Worm (Caenorhabditis elegans): ENCODE measurements around the gene ift-43.
A peak's percentile ranks its signal among the peaks of the same experiment; 100 is the strongest.

ift-43 gene

DNA sequence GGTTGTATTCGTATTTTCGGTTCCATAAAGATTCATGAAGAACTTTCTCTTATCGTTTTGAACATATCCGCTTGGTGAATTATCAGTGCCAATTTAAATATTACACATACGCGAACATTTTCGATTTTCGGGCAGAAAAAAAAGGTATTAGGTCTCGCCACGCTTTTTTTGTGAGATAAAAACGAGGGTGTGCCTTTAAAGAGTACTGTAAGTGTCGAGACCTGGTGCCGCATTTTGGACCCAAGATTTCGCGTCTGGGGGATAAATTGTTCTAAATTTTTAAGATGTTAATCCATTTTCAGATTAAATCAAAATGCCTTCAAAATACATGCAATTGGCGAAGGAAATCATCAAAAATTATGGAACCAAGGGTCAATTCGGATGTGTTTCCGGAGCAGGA, 33.3 kb upstream of the ift-43 start, which contains the start of gene C25H3.3:
C25H3.3 (plus strand) TSS at position 301 of the 400 bp plus-strand sequence.
- TF ChIP-seq ama-1 (optimal IDR thresholded peaks at IDR 0.05): no peak
- no peak for TF ChIP-seq nhr-43 (tag; optimal IDR thresholded peaks at IDR 0.05; ENCODE audit: poor library complexity, severe bottlenecking)
- no peak for TF ChIP-seq egl-5 (tag; optimal IDR thresholded peaks at IDR 0.05)
- no peak for TF ChIP-seq ceh-82 (tag; optimal IDR thresholded peaks at IDR 0.05)
- TF ChIP-seq mdl-1 (tag; optimal IDR thresholded peaks at IDR 0.05): no peak
- no peak for TF ChIP-seq nhr-67 (tag; optimal IDR thresholded peaks at IDR 0.05)
- TF ChIP-seq ztf-4 (tag; optimal IDR thresholded peaks at IDR 0.05): no peak
- TF ChIP-seq ceh-16 (tag; optimal IDR thresholded peaks at IDR 0.05): no peak

DNA sequence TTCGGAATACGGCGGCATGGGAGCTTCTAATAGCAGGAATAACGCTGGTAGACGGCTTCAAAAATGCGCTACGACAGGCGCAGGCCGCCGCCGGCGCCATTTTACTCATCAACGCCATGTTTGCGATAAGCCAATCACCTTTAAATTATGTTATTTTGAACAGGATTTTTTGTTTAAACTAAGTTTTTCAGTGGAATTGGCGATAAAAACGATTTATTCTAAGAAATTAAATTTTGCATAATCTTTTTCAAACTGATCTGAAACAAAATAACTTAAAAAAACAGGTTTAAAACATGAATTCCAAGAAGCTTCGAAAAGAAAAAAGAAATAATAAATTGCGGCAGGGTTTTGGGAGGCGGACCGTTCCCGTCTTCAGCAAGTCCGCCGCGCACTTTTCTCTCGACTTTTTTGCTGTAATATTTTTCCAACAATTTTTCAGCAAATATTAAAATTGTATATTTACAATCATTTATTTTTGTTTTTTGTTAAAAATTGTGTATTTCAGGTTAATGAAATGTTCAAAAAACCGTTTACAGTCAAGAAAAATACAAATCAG, 30.7 kb upstream of the ift-43 start, which contains the start of the genes ndub-5 and eif-2D:
ndub-5 (minus strand) TSS at position 138 of the 556 bp plus-strand sequence.
eif-2D (plus strand) TSS at position 506 of the 556 bp plus-strand sequence.
- peak; percentile 18 for TF ChIP-seq snpc-4 (tag; optimal IDR thresholded peaks at IDR 0.05)
- TF ChIP-seq ama-1 (optimal IDR thresholded peaks at IDR 0.05): no peak
- no peak for TF ChIP-seq zag-1 (tag; optimal IDR thresholded peaks at IDR 0.05)
- peak; percentile 26 for TF ChIP-seq pha-4 (tag; optimal IDR thresholded peaks at IDR 0.05)
- TF ChIP-seq elt-2 (tag; optimal IDR thresholded peaks at IDR 0.05): peak; percentile 15
- TF ChIP-seq nfya-1 (tag; optimal IDR thresholded peaks at IDR 0.05; ENCODE audit: insufficient read depth): peak; percentile 42
- peak; percentile 6 for TF ChIP-seq hmg-11 (tag; optimal IDR thresholded peaks at IDR 0.05)
- no peak for TF ChIP-seq lsy-12 (tag; optimal IDR thresholded peaks at IDR 0.05)
- TF ChIP-seq nhr-11 (tag; optimal IDR thresholded peaks at IDR 0.05): no peak
- no peak for TF ChIP-seq egl-5 (tag; optimal IDR thresholded peaks at IDR 0.05)

DNA sequence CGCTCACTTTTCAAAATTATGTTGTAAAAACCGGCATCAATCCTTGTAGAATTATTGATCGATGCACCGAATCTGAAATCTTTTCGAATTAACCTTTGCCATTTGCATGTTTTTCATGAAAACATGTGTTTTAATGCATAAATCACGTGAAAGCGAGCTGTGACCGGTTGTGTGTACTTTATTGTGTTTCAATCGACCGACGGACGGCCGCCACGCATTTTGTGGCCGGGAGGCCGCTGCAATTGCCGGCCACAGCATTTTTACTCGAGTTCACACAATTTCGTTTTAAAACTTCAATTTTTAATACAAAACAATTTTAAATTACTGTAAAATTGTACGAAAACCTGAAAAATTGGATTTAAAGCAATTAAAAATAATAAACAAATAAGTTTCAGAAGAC, 28.4 kb upstream of the ift-43 start, which contains the start of gene C25H3.11:
C25H3.11 (minus strand) TSS at position 82 of the 400 bp plus-strand sequence.
- TF ChIP-seq eor-1 (tag; optimal IDR thresholded peaks at IDR 0.05): no peak
- no peak for TF ChIP-seq R02D3.7 (tag; optimal IDR thresholded peaks at IDR 0.05)
- TF ChIP-seq unc-39 (tag; optimal IDR thresholded peaks at IDR 0.05): no peak
- no peak for TF ChIP-seq daf-12 (tag; optimal IDR thresholded peaks at IDR 0.05)
- TF ChIP-seq egl-27 (tag; optimal IDR thresholded peaks at IDR 0.05): no peak
- TF ChIP-seq elt-3 (tag; optimal IDR thresholded peaks at IDR 0.05): no peak
- no peak for TF ChIP-seq tbx-2 (tag; optimal IDR thresholded peaks at IDR 0.05)
- peak; percentile 52 for TF ChIP-seq ama-1 (optimal IDR thresholded peaks at IDR 0.05)
- TF ChIP-seq lin-15B (tag; optimal IDR thresholded peaks at IDR 0.05): peak; percentile 53
- TF ChIP-seq mml-1 (tag; optimal IDR thresholded peaks at IDR 0.05): no peak
- TF ChIP-seq zag-1 (tag; optimal IDR thresholded peaks at IDR 0.05): no peak
- peak; percentile 26 for TF ChIP-seq pqm-1 (tag; optimal IDR thresholded peaks at IDR 0.05)
- peak; percentile 70 for TF ChIP-seq elt-2 (tag; optimal IDR thresholded peaks at IDR 0.05)
- TF ChIP-seq nhr-43 (tag; optimal IDR thresholded peaks at IDR 0.05; ENCODE audit: poor library complexity, severe bottlenecking): no peak
- TF ChIP-seq nhr-11 (tag; optimal IDR thresholded peaks at IDR 0.05): no peak
- no peak for TF ChIP-seq aly-2 (tag; optimal IDR thresholded peaks at IDR 0.05)
- TF ChIP-seq nhr-67 (tag; optimal IDR thresholded peaks at IDR 0.05): no peak
- TF ChIP-seq lin-39 (tag; optimal IDR thresholded peaks at IDR 0.05): no peak
- no peak for TF ChIP-seq mdl-1 (tag; optimal IDR thresholded peaks at IDR 0.05)
- TF ChIP-seq nhr-28 (tag; optimal IDR thresholded peaks at IDR 0.05): no peak
- TF ChIP-seq ceh-16 (tag; optimal IDR thresholded peaks at IDR 0.05): no peak
- TF ChIP-seq ztf-4 (tag; optimal IDR thresholded peaks at IDR 0.05): no peak
- TF ChIP-seq sea-2 (GFP tag; optimal IDR thresholded peaks at IDR 0.05): no peak
- no peak for TF ChIP-seq fkh-2 (tag; optimal IDR thresholded peaks at IDR 0.05)
- TF ChIP-seq nhr-25 (tag; optimal IDR thresholded peaks at IDR 0.05): no peak
- no peak for TF ChIP-seq jun-1 (tag; optimal IDR thresholded peaks at IDR 0.05)
- no peak for TF ChIP-seq ZK546.5 (tag; optimal IDR thresholded peaks at IDR 0.05)
- TF ChIP-seq elt-1 (tag; optimal IDR thresholded peaks at IDR 0.05): no peak
- TF ChIP-seq ceh-82 (tag; optimal IDR thresholded peaks at IDR 0.05): no peak
- TF ChIP-seq ztf-11 (tag; optimal IDR thresholded peaks at IDR 0.05): no peak
- no peak for TF ChIP-seq nhr-23 (tag; optimal IDR thresholded peaks at IDR 0.05)
- TF ChIP-seq fkh-10 (GFP tag; optimal IDR thresholded peaks at IDR 0.05): no peak
- no peak for TF ChIP-seq egl-5 (tag; optimal IDR thresholded peaks at IDR 0.05)
- TF ChIP-seq snpc-4 (tag; optimal IDR thresholded peaks at IDR 0.05): peak; percentile 29
- TF ChIP-seq skn-1 (tag; optimal IDR thresholded peaks at IDR 0.05): no peak
- no peak for TF ChIP-seq nhr-77 (tag; optimal IDR thresholded peaks at IDR 0.05)
- TF ChIP-seq ceh-28 (tag; optimal IDR thresholded peaks at IDR 0.05): no peak
- peak; percentile 67 for TF ChIP-seq nfya-1 (tag; optimal IDR thresholded peaks at IDR 0.05; ENCODE audit: insufficient read depth)
- TF ChIP-seq unc-62 (GFP tag; optimal IDR thresholded peaks at IDR 0.05): no peak
- TF ChIP-seq pha-4 (tag; optimal IDR thresholded peaks at IDR 0.05): peak; percentile 42
- peak; percentile 4 for TF ChIP-seq lsy-12 (tag; optimal IDR thresholded peaks at IDR 0.05)
- TF ChIP-seq fos-1 (tag; optimal IDR thresholded peaks at IDR 0.05): no peak
- no peak for TF ChIP-seq nhr-76 (tag; optimal IDR thresholded peaks at IDR 0.05)
- no peak for TF ChIP-seq hmg-11 (tag; optimal IDR thresholded peaks at IDR 0.05)
- no peak for TF ChIP-seq nhr-237 (tag; optimal IDR thresholded peaks at IDR 0.05)
- no peak for TF ChIP-seq nhr-12 (tag; optimal IDR thresholded peaks at IDR 0.05)

All from whole organism, L3 larva.